Fruit fly (Drosophila melanogaster): Measurements from ENCODE around the gene CG34323.

Gene CG34323

DNA sequence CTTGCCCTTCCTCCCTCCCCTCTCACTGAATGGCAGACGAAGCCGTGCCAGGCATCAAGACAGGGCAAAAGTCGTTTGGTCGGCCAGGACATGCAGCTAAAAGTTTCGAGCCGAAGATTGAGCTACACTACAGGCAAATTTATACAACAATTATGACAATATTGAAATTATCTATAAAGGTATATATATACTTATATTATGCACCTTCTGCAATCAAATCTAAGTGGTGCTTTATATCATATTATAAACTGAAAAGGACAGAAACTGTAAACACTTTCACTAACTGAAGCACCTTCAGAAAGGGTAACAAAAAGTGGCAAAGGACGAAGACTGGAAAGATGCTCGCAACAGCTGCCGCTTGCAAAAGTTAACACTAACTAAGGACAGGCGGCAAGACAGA is 6.0 kb downstream of the CG34323 start (continued):
- no peak for TF ChIP-seq Ravus (GFP tag; IDR thresholded peaks at IDR 0.05)
- no peak for TF ChIP-seq CG16779 (GFP tag; IDR thresholded peaks at IDR 0.05)
- no peak for TF ChIP-seq D19B (GFP tag; optimal IDR thresholded peaks at IDR 0.05)
- no peak for TF ChIP-seq CkIIα-i1 (GFP tag; IDR thresholded peaks at IDR 0.05)
- no peak for TF ChIP-seq Pdp1 (GFP tag; optimal IDR thresholded peaks at IDR 0.05)
- no peak for TF ChIP-seq bab2 (GFP tag; optimal IDR thresholded peaks at IDR 0.05)
- no peak for TF ChIP-seq sim (GFP tag; IDR thresholded peaks at IDR 0.05)
- TF ChIP-seq Tbp (GFP tag; optimal IDR thresholded peaks at IDR 0.05), result no peak
- no peak for TF ChIP-seq bigmax (GFP tag; optimal IDR thresholded peaks at IDR 0.05)
- TF ChIP-seq maf-S (GFP tag; optimal IDR thresholded peaks at IDR 0.05), result no peak
- no peak for TF ChIP-seq caup (GFP tag; optimal IDR thresholded peaks at IDR 0.05; ENCODE audit: severe bottlenecking)
- no peak for TF ChIP-seq btn (GFP tag; optimal IDR thresholded peaks at IDR 0.05)
- no peak for TF ChIP-seq h (optimal IDR thresholded peaks at IDR 0.05)
- TF ChIP-seq CG15514 (GFP tag; optimal IDR thresholded peaks at IDR 0.05), result no peak
- TF ChIP-seq Dref (GFP tag; IDR thresholded peaks at IDR 0.05), result no peak
- TF ChIP-seq tna (GFP tag; IDR thresholded peaks at IDR 0.05; ENCODE audit: partially characterized antibody), result no peak
- no peak for TF ChIP-seq so (GFP tag; IDR thresholded peaks at IDR 0.05)
- TF ChIP-seq CG3838 (GFP tag; optimal IDR thresholded peaks at IDR 0.05), result no peak
- 0 out of 2 replicates have a peak, but pooled peaks have one; percentile 5 for TF ChIP-seq sisA (GFP tag; IDR thresholded peaks at IDR 0.05)
- no peak for TF ChIP-seq CG1603 (tag; optimal IDR thresholded peaks at IDR 0.05)
- TF ChIP-seq CG30020 (tag; optimal IDR thresholded peaks at IDR 0.05), result no peak
- TF ChIP-seq ara (GFP tag; IDR thresholded peaks at IDR 0.05), result no peak
- TF ChIP-seq tin (GFP tag; optimal IDR thresholded peaks at IDR 0.05), result no peak
- TF ChIP-seq CG12391 (tag; optimal IDR thresholded peaks at IDR 0.05), result peak; percentile 18
- TF ChIP-seq hbn (GFP tag; IDR thresholded peaks at IDR 0.05; ENCODE audit: partially characterized antibody), result no peak
- no peak for TF ChIP-seq H15 (GFP tag; IDR thresholded peaks at IDR 0.05)
- TF ChIP-seq cato (GFP tag; optimal IDR thresholded peaks at IDR 0.05; ENCODE audit: borderline replicate concordance), result no peak
- no peak for TF ChIP-seq Stat92E (GFP tag; optimal IDR thresholded peaks at IDR 0.05)
- no peak for TF ChIP-seq Lpt (GFP tag; optimal IDR thresholded peaks at IDR 0.05)
- TF ChIP-seq Camta (GFP tag; optimal IDR thresholded peaks at IDR 0.05), result no peak
- no peak for TF ChIP-seq fd102C (GFP tag; optimal IDR thresholded peaks at IDR 0.05)
- no peak for TF ChIP-seq fu2 (GFP tag; optimal IDR thresholded peaks at IDR 0.05)
- TF ChIP-seq TFAM (GFP tag; optimal IDR thresholded peaks at IDR 0.05), result no peak
- TF ChIP-seq CG10274 (GFP tag; optimal IDR thresholded peaks at IDR 0.05), result no peak
- TF ChIP-seq zfh1 (GFP tag; IDR thresholded peaks at IDR 0.05), result no peak
- TF ChIP-seq scrt (GFP tag; optimal IDR thresholded peaks at IDR 0.05), result no peak
- TF ChIP-seq CG9609 (GFP tag; optimal IDR thresholded peaks at IDR 0.05), result no peak
- no peak for TF ChIP-seq CG8944 (GFP tag; optimal IDR thresholded peaks at IDR 0.05)
- no peak for TF ChIP-seq CG6175 (GFP tag; IDR thresholded peaks at IDR 0.05)
- TF ChIP-seq MESR4 (GFP tag; optimal IDR thresholded peaks at IDR 0.05), result no peak
- TF ChIP-seq Deaf1 (tag; optimal IDR thresholded peaks at IDR 0.05), result no peak
- no peak for TF ChIP-seq CG4282 (GFP tag; optimal IDR thresholded peaks at IDR 0.05)
- TF ChIP-seq abd-A (tag; optimal IDR thresholded peaks at IDR 0.05), result no peak
- no peak for TF ChIP-seq CG6791 (GFP tag; IDR thresholded peaks at IDR 0.05; ENCODE audit: partially characterized antibody)
- TF ChIP-seq jing (GFP tag; optimal IDR thresholded peaks at IDR 0.05), result no peak
- no peak for TF ChIP-seq HmgD (GFP tag; optimal IDR thresholded peaks at IDR 0.05)
- peak in 1 of 2 experiments; percentile 55 for TF ChIP-seq Hr51 (GFP tag; optimal IDR thresholded peaks at IDR 0.05)
- no peak for TF ChIP-seq zen (tag; optimal IDR thresholded peaks at IDR 0.05)
- no peak for TF ChIP-seq dmrt11E (tag; optimal IDR thresholded peaks at IDR 0.05)
- no peak for TF ChIP-seq Hsf (GFP tag; optimal IDR thresholded peaks at IDR 0.05)
- no peak for TF ChIP-seq odd (GFP tag; optimal IDR thresholded peaks at IDR 0.05)
- TF ChIP-seq slou (GFP tag; optimal IDR thresholded peaks at IDR 0.05), result no peak

All from whole organism, embryonic.